Worm (Caenorhabditis elegans): ENCODE results near the gene B0244.5.

DNA sequence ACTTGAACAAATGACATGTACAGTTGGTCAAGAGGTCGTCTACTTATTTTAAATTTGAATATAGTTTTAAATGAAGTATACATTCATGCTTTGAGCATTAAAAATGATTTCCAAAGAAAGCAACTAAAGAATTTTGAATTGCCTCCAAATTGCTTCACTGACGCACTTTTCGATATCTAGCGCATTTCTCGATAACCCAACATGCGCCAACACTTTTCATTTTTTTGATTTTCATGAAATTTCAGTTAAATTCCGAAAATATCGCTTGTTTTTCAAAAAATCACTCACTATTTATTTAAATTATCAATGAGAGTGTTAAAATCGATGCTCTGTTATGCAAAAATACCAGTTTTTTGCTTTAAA lies 24.9 kb upstream of the B0244.5 start:
- TF ChIP-seq efl-1 (GFP tag; optimal IDR thresholded peaks at IDR 0.05) (peak; percentile 78), F57A8.1 (GFP tag; optimal IDR thresholded peaks at IDR 0.05) (no peak), chd-7 (tag; optimal IDR thresholded peaks at IDR 0.05) (no peak), T26A5.8 (tag; optimal IDR thresholded peaks at IDR 0.05) (no peak), unc-130 (GFP tag; optimal IDR thresholded peaks at IDR 0.05) (no peak)

Measured in whole organism, young adult.